Worm (Caenorhabditis elegans) whole organism, L4/young adult: Measurements from ENCODE around the gene tars-1.

Experiments
- W03F9.2 ChIP-seq: fragments of 150-350 bp; optimal IDR thresholded peaks from 2 replicates; lab custom pipeline; 2014; ENCODE audit warnings: missing biosample characterization, missing genetic modification characterization
- dao-5 ChIP-seq: sonication (generic microtip); optimal IDR thresholded peaks from 2 replicates; lab custom pipeline; 2016; ENCODE audit warnings: missing genotype, missing genetic modification characterization, moderate library complexity, missing compliant biosample characterization
- him-1 ChIP-seq: sonication (generic microtip); optimal IDR thresholded peaks from 2 replicates; lab custom pipeline; 2016; ENCODE audit warnings: missing genotype, missing genetic modification reagents, missing genetic modification characterization, missing compliant biosample characterization

tars-1 gene

ce11 chrII:11724362-11724761, 28.9 kb upstream of the tars-1 start:
- no peak for TF ChIP-seq W03F9.2 (tag; lab: Kevin White, UChicago)
- no peak for TF ChIP-seq dao-5 (tag; lab: Kevin White, UChicago)
- TF ChIP-seq him-1 (tag; lab: Kevin White, UChicago) = no peak

ce11 chrII:11723904-11724303, 28.4 kb upstream of the tars-1 start, which contains the start of gene ldh-1:
ldh-1 (plus strand) TSS chrII:11724204.
- no peak for TF ChIP-seq dao-5 (tag; lab: Kevin White, UChicago)
- no peak for TF ChIP-seq W03F9.2 (tag; lab: Kevin White, UChicago)
- TF ChIP-seq him-1 (tag; lab: Kevin White, UChicago) = no peak

ce11 chrII:11722164-11722563, 26.7 kb upstream of the tars-1 start:
- TF ChIP-seq W03F9.2 (tag; lab: Kevin White, UChicago) = no peak

ce11 chrII:11721604-11722003, 26.1 kb upstream of the tars-1 start:
- TF ChIP-seq dao-5 (tag; lab: Kevin White, UChicago) (no peak), him-1 (tag; lab: Kevin White, UChicago) (no peak), W03F9.2 (tag; lab: Kevin White, UChicago) (no peak)

ce11 chrII:11720819-11721218, 25.4 kb upstream of the tars-1 start:
- no peak for TF ChIP-seq W03F9.2 (tag; lab: Kevin White, UChicago)
- TF ChIP-seq him-1 (tag; lab: Kevin White, UChicago) = no peak
- no peak for TF ChIP-seq dao-5 (tag; lab: Kevin White, UChicago)

ce11 chrII:11720102-11720501, 24.6 kb upstream of the tars-1 start, which contains the start of gene F13D12.3:
F13D12.3 (plus strand) TSS chrII:11720402.
- TF ChIP-seq W03F9.2 (tag; lab: Kevin White, UChicago) = no peak
- no peak for TF ChIP-seq dao-5 (tag; lab: Kevin White, UChicago)
- TF ChIP-seq him-1 (tag; lab: Kevin White, UChicago) = no peak

ce11 chrII:11719533-11719932, 24.1 kb upstream of the tars-1 start:
- TF ChIP-seq him-1 (tag; lab: Kevin White, UChicago) (no peak), dao-5 (tag; lab: Kevin White, UChicago) (no peak), W03F9.2 (tag; lab: Kevin White, UChicago) (no peak)

ce11 chrII:11714728-11715127, 19.3 kb upstream of the tars-1 start:
- TF ChIP-seq W03F9.2 (tag; lab: Kevin White, UChicago) (no peak), him-1 (tag; lab: Kevin White, UChicago) (no peak), dao-5 (tag; lab: Kevin White, UChicago) (no peak)

ce11 chrII:11713569-11713968, 18.1 kb upstream of the tars-1 start, which contains the start of gene F13D12.10:
F13D12.10 (plus strand) TSS chrII:11713799.
- no peak for TF ChIP-seq W03F9.2 (tag; lab: Kevin White, UChicago)
- TF ChIP-seq dao-5 (tag; lab: Kevin White, UChicago) = no peak
- no peak for TF ChIP-seq him-1 (tag; lab: Kevin White, UChicago)

ce11 chrII:11710771-11711170, 15.3 kb upstream of the tars-1 start:
- TF ChIP-seq dao-5 (tag; lab: Kevin White, UChicago) (no peak), W03F9.2 (tag; lab: Kevin White, UChicago) (no peak), him-1 (tag; lab: Kevin White, UChicago) (no peak)

- TF ChIP-seq dao-5 (tag; lab: Kevin White, UChicago) (no peak), W03F9.2 (tag; lab: Kevin White, UChicago) (no peak), him-1 (tag; lab: Kevin White, UChicago) (no peak)
Observed at ce11 chrII:11709464-11709863, 14.0 kb upstream of the tars-1 start, which contains the start of gene fcmt-1. fcmt-1 (minus strand) TSS chrII:11709564.

- TF ChIP-seq W03F9.2 (tag; lab: Kevin White, UChicago) (no peak), dao-5 (tag; lab: Kevin White, UChicago) (no peak), him-1 (tag; lab: Kevin White, UChicago) (no peak)
Observed at ce11 chrII:11705787-11706186, 10.3 kb upstream of the tars-1 start, which contains the start of gene VF13D12L.3. VF13D12L.3 (plus strand) TSS chrII:11706009.

ce11 chrII:11700635-11701034, 5.2 kb upstream of the tars-1 start:
- TF ChIP-seq him-1 (tag; lab: Kevin White, UChicago) (no peak), dao-5 (tag; lab: Kevin White, UChicago) (no peak), W03F9.2 (tag; lab: Kevin White, UChicago) (no peak)

- TF ChIP-seq dao-5 (tag; lab: Kevin White, UChicago) = no peak
- TF ChIP-seq him-1 (tag; lab: Kevin White, UChicago) = no peak
- TF ChIP-seq W03F9.2 (tag; lab: Kevin White, UChicago) = no peak
Observed at ce11 chrII:11700200-11700599, 4.7 kb upstream of the tars-1 start, which contains the start of gene inos-1. inos-1 (minus strand) TSS chrII:11700300.
